Worm (Caenorhabditis elegans) whole organism, mixed stage, embryonic: ENCODE data around the gene unc-46.
A peak's percentile ranks its signal among the peaks of the same experiment; 100 is the strongest.

ENCODE experiments used
- M03D4.4 ChIP-seq: sonication (generic microtip); optimal IDR thresholded peaks from 2 replicates; lab custom pipeline; 2017; ENCODE audit warnings: mild to moderate bottlenecking, missing genetic modification characterization, missing compliant biosample characterization
- bed-3 ChIP-seq: fragments of 200-800 bp; sonication (Bioruptor generic); optimal IDR thresholded peaks from 3 replicates; lab custom pipeline; 2018; ENCODE audit warnings: mild to moderate bottlenecking, missing genetic modification characterization, moderate library complexity, missing compliant biosample characterization
- blmp-1 ChIP-seq: fragments of 150-350 bp; optimal IDR thresholded peaks from 2 replicates; lab custom pipeline; 2014; ENCODE audit warnings: missing biosample characterization, missing genetic modification characterization
- ceh-39 ChIP-seq: fragments of 150-350 bp; optimal IDR thresholded peaks from 2 replicates; lab custom pipeline; 2014; ENCODE audit warnings: missing biosample characterization, missing genetic modification characterization
- ceh-43 ChIP-seq: fragments of 200-800 bp; sonication (Bioruptor generic); optimal IDR thresholded peaks from 2 replicates; lab custom pipeline; 2018; ENCODE audit warnings: mild to moderate bottlenecking, missing genetic modification characterization, moderate library complexity, missing compliant biosample characterization
- ceh-83 ChIP-seq: fragments of 200-800 bp; sonication (Bioruptor generic); optimal IDR thresholded peaks from 2 replicates; lab custom pipeline; 2018; ENCODE audit warnings: mild to moderate bottlenecking, missing genetic modification characterization, missing compliant biosample characterization
- ces-1 ChIP-seq: fragments of 150-350 bp; optimal IDR thresholded peaks from 2 replicates; lab custom pipeline; 2014; ENCODE audit warnings: missing biosample characterization, missing genetic modification reagents, missing genetic modification characterization
- cnd-1 ChIP-seq: fragments of 200-800 bp; sonication (Bioruptor generic); optimal IDR thresholded peaks from 2 replicates; lab custom pipeline; 2018; ENCODE audit warnings: mild to moderate bottlenecking, missing genetic modification characterization, missing compliant biosample characterization
- elt-1 ChIP-seq: sonication (generic microtip); optimal IDR thresholded peaks from 2 replicates; lab custom pipeline; 2017; ENCODE audit warnings: missing genetic modification characterization, mild to moderate bottlenecking, missing compliant biosample characterization, antibody characterized with exemption, moderate library complexity, borderline replicate concordance; ENCODE audit not compliant: insufficient read depth
- elt-3 ChIP-seq: fragments of 150-350 bp; optimal IDR thresholded peaks from 2 replicates; lab custom pipeline; 2014; ENCODE audit warnings: missing biosample characterization, missing genetic modification characterization
- flh-1 ChIP-seq: fragments of 200-800 bp; sonication (Bioruptor generic); optimal IDR thresholded peaks from 2 replicates; lab custom pipeline; 2018; ENCODE audit warnings: mild to moderate bottlenecking, missing genetic modification characterization, moderate library complexity, missing compliant biosample characterization
- ham-2 ChIP-seq: fragments of 200-800 bp; sonication (Bioruptor generic); optimal IDR thresholded peaks from 2 replicates; lab custom pipeline; 2018; ENCODE audit warnings: mild to moderate bottlenecking, missing genetic modification characterization, missing compliant biosample characterization
- lin-13 ChIP-seq: fragments of 150-350 bp; optimal IDR thresholded peaks from 2 replicates; lab custom pipeline; 2014; ENCODE audit warnings: missing biosample characterization, missing genetic modification characterization
- lin-32 ChIP-seq: fragments of 200-800 bp; sonication (Bioruptor generic); optimal IDR thresholded peaks from 2 replicates; lab custom pipeline; 2018; ENCODE audit warnings: mild to moderate bottlenecking, missing genetic modification characterization, missing compliant biosample characterization
- lsy-2 ChIP-seq: fragments of 150-350 bp; optimal IDR thresholded peaks from 2 replicates; lab custom pipeline; 2014; ENCODE audit warnings: missing biosample characterization, missing genetic modification characterization
- mab-5 ChIP-seq: fragments of 150-350 bp; optimal IDR thresholded peaks from 2 replicates; lab custom pipeline; 2014; ENCODE audit warnings: missing biosample characterization, missing genetic modification characterization
- mep-1 ChIP-seq: fragments of 150-350 bp; optimal IDR thresholded peaks from 2 replicates; lab custom pipeline; 2017; ENCODE audit warnings: missing biosample characterization, missing genetic modification reagents, missing genetic modification characterization, inconsistent platforms
- mls-2 ChIP-seq: sonication (generic microtip); optimal IDR thresholded peaks from 2 replicates; lab custom pipeline; 2016; ENCODE audit warnings: mild to moderate bottlenecking, missing genetic modification characterization, moderate library complexity, missing compliant biosample characterization
- nhr-12 ChIP-seq: fragments of 150-350 bp; optimal IDR thresholded peaks from 2 replicates; lab custom pipeline; 2014; ENCODE audit warnings: missing biosample characterization, missing genetic modification characterization
- nhr-28 ChIP-seq: fragments of 150-350 bp; optimal IDR thresholded peaks from 2 replicates; lab custom pipeline; 2014; ENCODE audit warnings: missing biosample characterization, missing genetic modification characterization
- nhr-76 ChIP-seq: sonication (generic microtip); optimal IDR thresholded peaks from 2 replicates; lab custom pipeline; 2017; ENCODE audit warnings: missing biosample characterization, missing genetic modification characterization
- pha-4 ChIP-seq: fragments of 150-350 bp; optimal IDR thresholded peaks from 2 replicates; lab custom pipeline; 2018; ENCODE audit warnings: missing biosample characterization, missing genetic modification reagents, missing genetic modification characterization
- sem-2 ChIP-seq: fragments of 200-800 bp; sonication (Bioruptor generic); optimal IDR thresholded peaks from 2 replicates; lab custom pipeline; 2018; ENCODE audit warnings: mild to moderate bottlenecking, missing genetic modification characterization, missing compliant biosample characterization
- snpc-4 ChIP-seq: fragments of 150-350 bp; optimal IDR thresholded peaks from 2 replicates; lab custom pipeline; 2014; ENCODE audit warnings: missing biosample characterization, missing genetic modification characterization
- sptf-1 ChIP-seq: sonication (generic microtip); optimal IDR thresholded peaks from 2 replicates; lab custom pipeline; 2017; ENCODE audit warnings: mild to moderate bottlenecking, missing genetic modification characterization, moderate library complexity, missing compliant biosample characterization
- tbx-8 ChIP-seq: fragments of 200-800 bp; sonication (Bioruptor generic); optimal IDR thresholded peaks from 2 replicates; lab custom pipeline; 2018; ENCODE audit warnings: mild to moderate bottlenecking, missing genetic modification characterization, moderate library complexity, missing compliant biosample characterization
- unc-120 ChIP-seq: sonication (generic microtip); optimal IDR thresholded peaks from 2 replicates; lab custom pipeline; 2017; ENCODE audit warnings: missing genetic modification characterization, missing compliant biosample characterization; ENCODE audit not compliant: poor library complexity, severe bottlenecking
- unc-39 ChIP-seq: fragments of 150-350 bp; optimal IDR thresholded peaks from 2 replicates; lab custom pipeline; 2014; ENCODE audit warnings: missing biosample characterization, missing genetic modification characterization
- unc-62 ChIP-seq: fragments of 150-350 bp; optimal IDR thresholded peaks from 2 replicates; lab custom pipeline; 2014; ENCODE audit warnings: missing biosample characterization, missing genetic modification reagents, missing genetic modification characterization
- zip-8 ChIP-seq: fragments of 150-350 bp; optimal IDR thresholded peaks from 2 replicates; lab custom pipeline; 2014; ENCODE audit warnings: missing biosample characterization, missing genetic modification characterization
- ztf-11 ChIP-seq: fragments of 150-350 bp; optimal IDR thresholded peaks from 2 replicates; lab custom pipeline; 2014; ENCODE audit warnings: missing biosample characterization, missing genetic modification characterization

Gene unc-46

DNA sequence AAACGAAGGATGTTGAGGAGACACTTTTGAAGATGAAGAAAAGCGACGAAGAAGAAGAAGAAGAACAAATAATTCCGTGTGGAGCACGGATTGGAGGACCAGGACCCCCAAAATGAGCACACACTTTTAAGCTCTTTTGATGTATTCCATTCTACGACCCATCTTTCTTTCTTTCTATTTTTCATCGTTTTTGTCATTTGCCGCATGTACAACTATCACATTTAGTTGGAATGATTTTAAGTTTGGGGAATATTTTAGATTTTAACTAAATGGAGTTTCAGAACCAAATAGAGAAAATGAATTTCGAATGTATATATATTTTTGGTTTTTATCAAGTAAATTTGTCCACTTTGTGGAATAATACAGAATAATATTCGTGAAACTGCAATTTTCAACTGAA is at the start of gene unc-46:
Gene unc-46, minus strand, starts transcription at position 101 of the 400 bp plus-strand sequence.
- TF ChIP-seq unc-120 = no peak
- TF ChIP-seq cnd-1 = no peak
- no peak for TF ChIP-seq pha-4 (tag; lab: Kevin White, UChicago)
- no peak for TF ChIP-seq ztf-11 (tag; lab: Kevin White, UChicago)
- no peak for TF ChIP-seq nhr-28 (tag; lab: Kevin White, UChicago)
- TF ChIP-seq ham-2 = no peak
- no peak for TF ChIP-seq unc-62 (GFP tag; lab: Kevin White, UChicago)
- no peak for TF ChIP-seq ceh-39 (tag; lab: Kevin White, UChicago)
- no peak for TF ChIP-seq mab-5 (tag; lab: Kevin White, UChicago)

DNA sequence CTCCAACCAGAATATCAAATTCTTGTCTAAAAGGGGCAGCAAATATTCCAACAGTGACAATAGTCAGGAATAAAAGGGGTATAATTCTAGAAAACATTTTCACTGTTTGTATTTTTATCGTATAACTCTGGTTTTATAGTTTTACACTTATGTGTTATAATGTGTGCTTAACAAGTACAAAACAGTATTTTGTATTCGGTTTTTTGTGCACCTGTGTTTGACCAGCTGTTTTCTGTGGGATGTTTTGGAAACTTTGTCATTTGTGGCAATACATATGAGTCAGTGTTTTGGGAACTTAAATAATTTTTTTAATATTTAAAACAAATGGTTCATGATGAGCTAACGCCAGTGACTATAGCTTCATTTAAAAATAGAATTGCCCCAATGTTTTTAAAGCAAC is 47.6 kb upstream of the unc-46 start, which contains the start of gene F14F9.6:
Gene F14F9.6, minus strand, starts transcription at position 101 of the 400 bp plus-strand sequence.
- no peak for TF ChIP-seq nhr-28 (tag; lab: Kevin White, UChicago)
- no peak for TF ChIP-seq pha-4 (tag; lab: Kevin White, UChicago)
- TF ChIP-seq ceh-83 (GFP tag; lab: Kevin White, UChicago) = no peak
- no peak for TF ChIP-seq nhr-76 (tag; lab: Kevin White, UChicago)
- no peak for TF ChIP-seq M03D4.4
- TF ChIP-seq tbx-8 (GFP tag; lab: Kevin White, UChicago) = no peak
- no peak for TF ChIP-seq ceh-39 (tag; lab: Kevin White, UChicago)

- no peak for TF ChIP-seq ceh-83 (GFP tag; lab: Kevin White, UChicago)
- no peak for TF ChIP-seq ces-1 (GFP tag; lab: Kevin White, UChicago)
- peak; percentile 73 for TF ChIP-seq zip-8 (tag; lab: Kevin White, UChicago)
- no peak for TF ChIP-seq M03D4.4
- no peak for TF ChIP-seq elt-3 (tag; lab: Kevin White, UChicago)
- TF ChIP-seq, all 35 proteins: peak for 1
Observed at ce11 chrV:5144541-5144940, 45.7 kb upstream of the unc-46 start, which contains the start of gene F14F9.2. Gene F14F9.2 (plus strand): TSS chrV:5144841.

ce11 chrV:5143785-5144184 is 45.0 kb upstream of the unc-46 start, which contains the start of gene srh-129:
Gene srh-129 (minus strand): TSS chrV:5143885.
- TF ChIP-seq lin-13 (tag; lab: Kevin White, UChicago) (no peak), cnd-1 (no peak)
- TF ChIP-seq, all 35 proteins: peak for 0

ce11 chrV:5137919-5138318 is 39.1 kb upstream of the unc-46 start, which contains the start of gene F14F9.3:
Gene F14F9.3 (plus strand): TSS chrV:5138219.
- TF ChIP-seq blmp-1 (tag; lab: Kevin White, UChicago) (no peak), ces-1 (GFP tag; lab: Kevin White, UChicago) (no peak), snpc-4 (tag; lab: Kevin White, UChicago) (no peak), elt-3 (tag; lab: Kevin White, UChicago) (no peak), cnd-1 (no peak), mep-1 (tag; lab: Kevin White, UChicago) (no peak), unc-62 (GFP tag; lab: Kevin White, UChicago) (no peak), mab-5 (tag; lab: Kevin White, UChicago) (no peak), mls-2 (tag; lab: Kevin White, UChicago) (no peak), bed-3 (GFP tag; lab: Kevin White, UChicago) (no peak), flh-1 (GFP tag; lab: Kevin White, UChicago) (no peak), pha-4 (tag; lab: Kevin White, UChicago) (no peak), nhr-12 (no peak), nhr-28 (tag; lab: Kevin White, UChicago) (no peak), elt-1 (tag; lab: Kevin White, UChicago) (no peak), ceh-43 (GFP tag; lab: Kevin White, UChicago) (no peak), sptf-1 (tag; lab: Kevin White, UChicago) (no peak)

DNA sequence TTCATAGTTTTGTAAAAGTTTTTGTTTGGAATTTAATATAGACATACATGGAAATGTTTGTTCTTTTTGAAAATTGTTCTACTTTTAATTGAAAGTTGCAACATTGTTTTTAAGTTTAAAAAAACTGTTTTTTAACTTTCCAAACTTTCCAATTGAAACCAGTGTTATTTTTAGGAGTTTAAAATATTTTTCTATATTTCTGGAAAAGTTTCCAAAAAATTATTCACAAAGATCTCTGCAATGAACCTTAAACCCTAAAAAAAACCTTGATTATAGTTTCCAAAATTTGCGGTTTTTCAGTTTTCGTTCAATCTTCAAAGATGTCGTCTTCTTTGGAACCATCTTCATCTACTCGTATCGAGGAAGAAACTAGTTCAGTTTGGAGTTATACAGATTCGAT is 33.6 kb upstream of the unc-46 start, which contains the start of gene F14F9.4:
Gene F14F9.4, plus strand, starts transcription at position 301 of the 400 bp plus-strand sequence.
- no peak for TF ChIP-seq zip-8 (tag; lab: Kevin White, UChicago)

DNA sequence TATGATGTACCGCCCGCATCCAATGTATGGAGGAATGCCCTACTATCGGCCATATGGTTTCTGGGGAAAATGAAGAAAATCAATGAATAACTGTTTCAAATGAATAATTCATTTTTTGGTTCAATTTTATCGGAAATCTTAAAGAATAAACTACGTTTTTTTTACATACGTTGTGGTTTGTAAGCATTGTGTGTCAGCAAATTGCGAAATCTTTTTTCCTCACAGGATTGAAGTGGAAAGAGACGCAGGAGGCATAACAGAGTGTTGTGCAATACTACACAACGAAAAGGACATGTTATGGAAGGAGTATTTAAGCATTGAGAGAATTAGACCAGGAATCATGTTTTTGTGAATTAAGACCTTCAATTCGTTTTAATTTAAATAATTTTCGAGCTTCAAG is 32.6 kb upstream of the unc-46 start:
- TF ChIP-seq unc-39 (tag; lab: Kevin White, UChicago) = no peak
- no peak for TF ChIP-seq M03D4.4
- no peak for TF ChIP-seq lin-32 (GFP tag; lab: Kevin White, UChicago)
- no peak for TF ChIP-seq mls-2 (tag; lab: Kevin White, UChicago)
- TF ChIP-seq elt-1 (tag; lab: Kevin White, UChicago) = no peak
- no peak for TF ChIP-seq lsy-2 (tag; lab: Kevin White, UChicago)
- no peak for TF ChIP-seq flh-1 (GFP tag; lab: Kevin White, UChicago)
- TF ChIP-seq ham-2 = no peak
- no peak for TF ChIP-seq ces-1 (GFP tag; lab: Kevin White, UChicago)
- no peak for TF ChIP-seq unc-62 (GFP tag; lab: Kevin White, UChicago)
- TF ChIP-seq sem-2 (GFP tag; lab: Kevin White, UChicago) = no peak
- no peak for TF ChIP-seq sptf-1 (tag; lab: Kevin White, UChicago)
- no peak for TF ChIP-seq bed-3 (GFP tag; lab: Kevin White, UChicago)
